Worm (Caenorhabditis elegans) whole organism, L3 larva: ENCODE data around the gene F48E8.3.

Experiments
- fkh-10 ChIP-seq: sonication (generic microtip); optimal IDR thresholded peaks from 2 replicates; lab custom pipeline; 2017; ENCODE audit warnings: missing biosample characterization, missing genetic modification reagents, missing genetic modification characterization
- nhr-23 ChIP-seq: fragments of 150-350 bp; optimal IDR thresholded peaks from 2 replicates; lab custom pipeline; 2014; ENCODE audit warnings: missing biosample characterization, missing genetic modification reagents, missing genetic modification characterization
- nhr-237 ChIP-seq: fragments of 150-350 bp; optimal IDR thresholded peaks from 2 replicates; lab custom pipeline; 2014; ENCODE audit warnings: missing biosample characterization, missing genetic modification characterization
- pha-4 ChIP-seq: fragments of 150-350 bp; optimal IDR thresholded peaks from 2 replicates; lab custom pipeline; 2014; ENCODE audit warnings: missing biosample characterization, missing genetic modification reagents, missing genetic modification characterization
- unc-62 ChIP-seq: fragments of 150-350 bp; sonication (generic microtip); optimal IDR thresholded peaks from 4 replicates; lab custom pipeline; 2014; ENCODE audit warnings: missing biosample characterization, missing genetic modification reagents, missing genetic modification characterization

DNA sequence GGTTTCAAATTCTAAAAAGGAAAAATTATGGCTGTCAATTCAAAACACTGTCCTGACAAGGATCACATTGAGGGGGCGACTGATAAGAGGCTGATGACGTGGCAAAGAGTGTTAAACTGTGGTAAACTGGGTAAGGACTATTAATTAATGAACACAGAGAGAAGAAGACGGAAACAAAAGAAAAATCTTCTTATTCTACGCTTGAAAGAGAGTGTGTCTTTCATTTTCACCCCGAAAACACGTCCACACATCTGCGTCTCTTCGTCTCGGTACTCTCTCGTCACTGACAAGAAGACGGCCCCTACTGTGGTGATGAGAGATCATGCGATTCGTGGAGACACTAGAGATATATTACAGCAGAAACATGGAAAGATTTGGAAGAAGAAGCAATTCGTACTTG, 39.8 kb upstream of the F48E8.3 start:
- no peak for TF ChIP-seq fkh-10
- TF ChIP-seq nhr-23 (tag; lab: Kevin White, UChicago) = peak; percentile 71
- no peak for TF ChIP-seq unc-62 (GFP tag; lab: Kevin White, UChicago)
- no peak for TF ChIP-seq nhr-237 (tag; lab: Kevin White, UChicago)
- no peak for TF ChIP-seq pha-4
